Worm (Caenorhabditis elegans): Measurements from ENCODE around the gene gldi-5.

gldi-5 gene

ce11 chrIII:3764043-3764442, 37.7 kb upstream of the gldi-5 start:
- no peak for TF ChIP-seq mab-5 (tag; optimal IDR thresholded peaks at IDR 0.05)
- TF ChIP-seq lin-13 (tag; optimal IDR thresholded peaks at IDR 0.05): no peak
- no peak for TF ChIP-seq nhr-76 (tag; optimal IDR thresholded peaks at IDR 0.05)
- no peak for TF ChIP-seq bed-3 (GFP tag; optimal IDR thresholded peaks at IDR 0.05)
- no peak for TF ChIP-seq ceh-43 (GFP tag; optimal IDR thresholded peaks at IDR 0.05)
- no peak for TF ChIP-seq unc-62 (GFP tag; optimal IDR thresholded peaks at IDR 0.05)
- no peak for TF ChIP-seq sem-2 (GFP tag; optimal IDR thresholded peaks at IDR 0.05)
- TF ChIP-seq mls-2 (tag; optimal IDR thresholded peaks at IDR 0.05): no peak
- no peak for TF ChIP-seq mep-1 (tag; optimal IDR thresholded peaks at IDR 0.05)

DNA sequence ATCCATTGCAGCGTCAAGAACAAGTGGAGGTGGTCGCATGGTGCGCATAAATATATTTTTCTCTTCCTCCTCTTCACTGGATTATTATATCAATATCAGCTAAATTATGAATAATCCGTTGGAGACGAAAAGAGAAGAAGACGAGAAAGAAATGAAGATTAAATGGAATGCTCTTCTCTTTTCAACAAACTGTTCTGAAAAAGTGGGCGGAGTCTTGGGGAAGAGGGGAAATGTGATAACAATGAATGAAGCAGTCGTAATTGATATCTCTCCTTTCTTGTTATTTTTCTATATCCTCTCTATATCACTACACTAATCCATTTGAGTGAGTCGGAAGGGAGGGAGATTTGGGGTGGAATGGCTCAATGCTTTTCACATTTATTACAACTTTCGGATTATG, 33.0 kb upstream of the gldi-5 start, which contains the start of gene arcp-1:
Gene arcp-1 (minus strand): TSS at position 101 of the 400 bp plus-strand sequence.
- no peak for TF ChIP-seq pha-4 (tag; optimal IDR thresholded peaks at IDR 0.05)
- no peak for TF ChIP-seq sptf-1 (tag; optimal IDR thresholded peaks at IDR 0.05)
- no peak for TF ChIP-seq elt-3 (tag; optimal IDR thresholded peaks at IDR 0.05)

ce11 chrIII:3745138-3745537, 18.8 kb upstream of the gldi-5 start, which contains the start of gene lin-48:
Gene lin-48 (plus strand): TSS chrIII:3745438.
- TF ChIP-seq tbx-8 (GFP tag; optimal IDR thresholded peaks at IDR 0.05) (no peak), unc-120 (tag; optimal IDR thresholded peaks at IDR 0.05; ENCODE audit: poor library complexity, severe bottlenecking) (no peak), sptf-1 (tag; optimal IDR thresholded peaks at IDR 0.05) (no peak), sem-2 (GFP tag; optimal IDR thresholded peaks at IDR 0.05) (no peak), elt-3 (tag; optimal IDR thresholded peaks at IDR 0.05) (no peak)

DNA sequence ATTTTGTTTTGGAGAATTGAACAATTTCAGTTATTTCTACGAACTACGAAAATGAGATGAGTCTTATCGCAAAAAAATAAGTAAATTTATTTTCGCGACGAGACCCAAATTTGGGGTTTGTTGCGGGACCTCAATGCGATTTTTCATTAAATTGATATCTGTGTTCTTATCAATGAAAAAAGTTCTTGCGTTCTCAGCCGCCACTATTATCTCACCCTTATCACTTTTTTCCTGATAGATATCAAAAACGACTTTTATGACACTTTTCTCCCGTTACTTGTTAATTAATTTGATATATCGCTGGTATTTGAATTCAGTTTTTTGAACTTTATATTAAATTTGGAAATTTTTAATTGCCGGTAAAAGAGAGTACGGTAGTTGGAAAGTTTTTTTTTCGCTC, 17.1 kb upstream of the gldi-5 start:
- TF ChIP-seq nhr-12 (tag; optimal IDR thresholded peaks at IDR 0.05): no peak
- TF ChIP-seq hlh-1 (tag; optimal IDR thresholded peaks at IDR 0.05): no peak
- TF ChIP-seq nhr-28 (tag; optimal IDR thresholded peaks at IDR 0.05): no peak

ce11 chrIII:3742090-3742489, 15.8 kb upstream of the gldi-5 start:
- no peak for TF ChIP-seq mab-5 (tag; optimal IDR thresholded peaks at IDR 0.05)
- no peak for TF ChIP-seq tbx-8 (GFP tag; optimal IDR thresholded peaks at IDR 0.05)

DNA sequence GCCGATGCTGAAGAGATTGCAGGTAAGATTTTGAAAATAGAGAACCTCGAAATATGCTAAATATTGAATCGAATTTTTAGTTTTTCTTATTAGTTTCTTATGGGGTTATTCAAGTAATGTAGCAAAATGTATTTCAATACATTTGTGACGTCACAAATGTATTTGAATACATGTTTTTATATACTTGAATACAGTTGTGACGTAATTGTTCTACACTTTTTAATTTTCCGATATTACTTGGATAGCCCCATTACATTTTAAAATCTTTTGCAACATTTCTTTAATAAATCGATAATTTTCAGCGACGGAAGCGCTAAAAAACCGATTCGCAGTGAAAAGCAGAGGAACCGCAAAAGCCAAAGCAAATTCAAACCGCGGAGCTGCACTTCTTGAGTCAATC, 12.0 kb upstream of the gldi-5 start:
- no peak for TF ChIP-seq ceh-83 (GFP tag; optimal IDR thresholded peaks at IDR 0.05)
- TF ChIP-seq zip-8 (tag; optimal IDR thresholded peaks at IDR 0.05): peak; percentile 90

DNA sequence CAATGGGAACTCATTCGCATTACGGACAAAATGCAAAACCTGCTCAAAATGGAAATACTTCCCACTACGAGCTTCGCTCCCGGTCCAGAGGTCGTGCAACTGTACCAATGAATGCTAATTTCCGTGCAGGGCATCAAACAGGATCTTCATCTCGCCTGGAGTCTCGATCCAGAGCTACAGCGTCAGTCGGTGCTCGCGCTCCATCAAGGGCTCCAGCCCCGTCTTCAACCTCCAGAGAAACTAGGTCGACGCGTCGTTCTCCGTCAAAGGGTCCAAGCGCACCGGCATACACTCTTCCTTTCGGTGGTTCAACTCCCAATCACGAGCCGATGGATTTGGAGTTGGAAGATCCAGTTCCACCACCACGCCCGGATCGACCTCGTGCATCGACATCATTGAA, 11.4 kb upstream of the gldi-5 start:
- TF ChIP-seq ham-2 (GFP tag; optimal IDR thresholded peaks at IDR 0.05) (no peak), ceh-43 (GFP tag; optimal IDR thresholded peaks at IDR 0.05) (no peak), lin-32 (GFP tag; optimal IDR thresholded peaks at IDR 0.05) (no peak), hlh-1 (tag; optimal IDR thresholded peaks at IDR 0.05) (no peak), snpc-4 (tag; optimal IDR thresholded peaks at IDR 0.05) (no peak), mab-5 (tag; optimal IDR thresholded peaks at IDR 0.05) (no peak)

DNA sequence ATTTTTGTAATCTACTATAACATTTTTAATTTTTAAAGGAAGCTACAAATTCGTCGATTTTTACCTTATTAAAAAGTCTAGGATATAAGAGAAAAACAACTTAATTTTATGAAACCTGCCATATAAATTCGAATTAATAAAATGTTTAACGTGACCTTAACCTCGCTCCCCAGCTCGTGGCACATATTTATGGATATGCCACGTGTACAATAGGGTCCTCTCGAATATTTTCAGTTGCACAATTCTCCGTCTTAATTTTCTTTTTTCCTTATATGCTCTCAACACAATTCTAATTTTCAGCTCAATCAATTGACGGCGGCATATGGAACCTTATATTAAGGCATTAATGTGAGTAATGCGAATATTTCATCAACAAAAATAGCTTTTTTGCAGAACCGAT, 10.0 kb upstream of the gldi-5 start, which contains the start of gene F34D10.4:
Gene F34D10.4 (plus strand): TSS at position 301 of the 400 bp plus-strand sequence.
- TF ChIP-seq flh-1 (GFP tag; optimal IDR thresholded peaks at IDR 0.05) (no peak), ceh-83 (GFP tag; optimal IDR thresholded peaks at IDR 0.05) (no peak), hlh-1 (tag; optimal IDR thresholded peaks at IDR 0.05) (no peak), M03D4.4 (tag; optimal IDR thresholded peaks at IDR 0.05) (no peak), ceh-43 (GFP tag; optimal IDR thresholded peaks at IDR 0.05) (no peak), elt-3 (tag; optimal IDR thresholded peaks at IDR 0.05) (no peak), elt-1 (tag; optimal IDR thresholded peaks at IDR 0.05; ENCODE audit: borderline replicate concordance, insufficient read depth) (no peak), nhr-76 (tag; optimal IDR thresholded peaks at IDR 0.05) (no peak), sptf-1 (tag; optimal IDR thresholded peaks at IDR 0.05) (no peak)
